Worm (Caenorhabditis elegans) whole organism, young adult: ENCODE results near the gene dnj-9.

ENCODE experiments used
- B0019.2 ChIP-seq: fragments of 200-800 bp; sonication (Bioruptor generic); conservative IDR thresholded peaks from 2 replicates; pipeline ENCODE4 v1.3.6; 2022; ENCODE audit warnings: missing genetic modification reagents, missing genetic modification characterization, missing compliant biosample characterization
- C06A6.2 ChIP-seq: fragments of 200-800 bp; sonication (Bioruptor generic); conservative IDR thresholded peaks from 2 replicates; pipeline ENCODE4 v1.3.6; 2022; ENCODE audit warnings: missing genetic modification characterization, missing compliant biosample characterization
- D2030.7 ChIP-seq: fragments of 200-800 bp; sonication (Bioruptor generic); IDR thresholded peaks from 2 replicates; pipeline ENCODE4 v1.3.6; 2022; ENCODE audit warnings: missing genetic modification reagents, missing genetic modification characterization, missing compliant biosample characterization
- F22D6.2 ChIP-seq: sonication (generic microtip); optimal IDR thresholded peaks from 2 replicates; lab custom pipeline; 2016; ENCODE audit warnings: mild to moderate bottlenecking, missing genetic modification characterization, missing compliant biosample characterization
- F33H1.4 ChIP-seq: fragments of 200-800 bp; sonication (Bioruptor generic); IDR thresholded peaks from 2 replicates; pipeline ENCODE4 v1.3.6; 2022; ENCODE audit warnings: missing genetic modification reagents, missing genetic modification characterization, missing compliant biosample characterization
- F55B11.4 ChIP-seq: sonication (generic microtip); optimal IDR thresholded peaks from 2 replicates; lab custom pipeline; 2016; ENCODE audit warnings: missing compliant biosample characterization, missing genetic modification characterization, borderline replicate concordance; ENCODE audit not compliant: insufficient read depth
- F57A8.1 ChIP-seq: fragments of 200-800 bp; sonication (Bioruptor generic); optimal IDR thresholded peaks from 2 replicates; lab custom pipeline; 2018; ENCODE audit warnings: mild to moderate bottlenecking, missing genetic modification characterization, moderate library complexity, missing compliant biosample characterization
- K11D2.4 ChIP-seq: fragments of 200-800 bp; sonication (Bioruptor generic); IDR thresholded peaks from 2 replicates; pipeline ENCODE4 v1.3.6; 2022; ENCODE audit warnings: missing genetic modification reagents, missing genetic modification characterization, missing compliant biosample characterization
- K12H6.12 ChIP-seq: fragments of 200-800 bp; sonication (Bioruptor generic); optimal IDR thresholded peaks from 2 replicates; lab custom pipeline; 2018; ENCODE audit warnings: mild to moderate bottlenecking, missing genetic modification characterization, missing compliant biosample characterization
- Y53F4B.3 ChIP-seq: fragments of 200-800 bp; sonication (Bioruptor generic); IDR thresholded peaks from 2 replicates; pipeline ENCODE4 v1.3.6; 2022; ENCODE audit warnings: missing genetic modification reagents, missing genetic modification characterization, missing compliant biosample characterization
- Y79H2A.3 ChIP-seq: fragments of 200-800 bp; sonication (Bioruptor generic); conservative IDR thresholded peaks from 2 replicates; pipeline ENCODE4 v1.3.6; 2022; ENCODE audit warnings: missing genetic modification reagents, missing genetic modification characterization, missing compliant biosample characterization
- ama-1 ChIP-seq, 3 experiments: fragments of 150-350 bp in 1 of 3; sonication (generic microtip) in 2 of 3; optimal IDR thresholded peaks; 2 replicates each; lab custom pipeline; 2014 to 2018; ENCODE audit warnings: missing biosample characterization in 2 of 3, missing genetic modification characterization in 2 of 3, missing genetic modification reagents in 2 of 3
- athp-1 ChIP-seq: sonication (generic microtip); optimal IDR thresholded peaks from 2 replicates; lab custom pipeline; 2017; ENCODE audit warnings: mild to moderate bottlenecking, missing genetic modification characterization, missing compliant biosample characterization
- attf-3 ChIP-seq: fragments of 200-800 bp; sonication (Bioruptor generic); conservative IDR thresholded peaks from 2 replicates; pipeline ENCODE4 v1.3.6; 2022; ENCODE audit warnings: missing genetic modification reagents, missing genetic modification characterization, missing compliant biosample characterization
- attf-6 ChIP-seq: fragments of 200-800 bp; sonication (Bioruptor generic); IDR thresholded peaks from 2 replicates; pipeline ENCODE4 v1.3.6; 2022; ENCODE audit warnings: missing genetic modification reagents, missing genetic modification characterization, missing compliant biosample characterization
- bed-2 ChIP-seq: fragments of 200-800 bp; sonication (Bioruptor generic); IDR thresholded peaks from 2 replicates; pipeline ENCODE4 v1.3.6; 2022; ENCODE audit warnings: missing genetic modification reagents, missing genetic modification characterization, missing compliant biosample characterization
- ccch-3 ChIP-seq: fragments of 200-800 bp; sonication (Bioruptor generic); optimal IDR thresholded peaks from 2 replicates; lab custom pipeline; 2018; ENCODE audit warnings: mild to moderate bottlenecking, missing genetic modification characterization, missing compliant biosample characterization
- ceh-27 ChIP-seq: fragments of 200-800 bp; sonication (Bioruptor generic); optimal IDR thresholded peaks from 2 replicates; lab custom pipeline; 2018; ENCODE audit warnings: mild to moderate bottlenecking, missing genetic modification characterization, moderate library complexity, missing compliant biosample characterization
- dpl-1 ChIP-seq: fragments of 150-350 bp; optimal IDR thresholded peaks from 2 replicates; lab custom pipeline; 2014; ENCODE audit warnings: missing biosample characterization, missing genetic modification reagents, missing genetic modification characterization
- egl-18 ChIP-seq: fragments of 200-800 bp; sonication (Bioruptor generic); IDR thresholded peaks from 2 replicates; pipeline ENCODE4 v1.3.6; 2022; ENCODE audit warnings: missing genetic modification reagents, missing genetic modification characterization, missing compliant biosample characterization
- egl-44 ChIP-seq: fragments of 200-800 bp; sonication (Bioruptor generic); IDR thresholded peaks from 2 replicates; pipeline ENCODE4 v1.3.6; 2022; ENCODE audit warnings: missing genetic modification reagents, missing genetic modification characterization, missing compliant biosample characterization
- gei-17 ChIP-seq: fragments of 200-800 bp; sonication (Bioruptor generic); optimal IDR thresholded peaks from 2 replicates; lab custom pipeline; 2018; ENCODE audit warnings: mild to moderate bottlenecking, missing genetic modification characterization, missing compliant biosample characterization
- him-1 ChIP-seq: sonication (generic microtip); optimal IDR thresholded peaks from 2 replicates; lab custom pipeline; 2016; ENCODE audit warnings: missing genotype, missing genetic modification reagents, missing genetic modification characterization, missing compliant biosample characterization
- hlh-26 ChIP-seq: fragments of 200-800 bp; sonication (Bioruptor generic); conservative IDR thresholded peaks from 2 replicates; pipeline ENCODE4 v1.3.6; 2022; ENCODE audit warnings: missing genetic modification reagents, missing genetic modification characterization, missing compliant biosample characterization
- hsf-1 ChIP-seq: fragments of 200-800 bp; sonication (Bioruptor generic); IDR thresholded peaks from 2 replicates; pipeline ENCODE4 v1.3.6; 2022; ENCODE audit warnings: missing genetic modification reagents, missing genetic modification characterization, missing compliant biosample characterization
- lag-1 ChIP-seq: fragments of 200-800 bp; sonication (Bioruptor generic); IDR thresholded peaks from 2 replicates; pipeline ENCODE4 v1.3.6; 2022; ENCODE audit warnings: missing genetic modification reagents, missing genetic modification characterization, missing compliant biosample characterization
- lin-54 ChIP-seq: fragments of 200-800 bp; sonication (Bioruptor generic); optimal IDR thresholded peaks from 2 replicates; lab custom pipeline; 2018; ENCODE audit warnings: mild to moderate bottlenecking, missing genetic modification characterization, missing compliant biosample characterization
- lsl-1 ChIP-seq: fragments of 200-800 bp; sonication (Bioruptor generic); optimal IDR thresholded peaks from 2 replicates; lab custom pipeline; 2018; ENCODE audit warnings: mild to moderate bottlenecking, missing genetic modification characterization, moderate library complexity, missing compliant biosample characterization
- madf-3 ChIP-seq: fragments of 200-800 bp; sonication (Bioruptor generic); IDR thresholded peaks from 2 replicates; pipeline ENCODE4 v1.3.6; 2022; ENCODE audit warnings: missing genetic modification reagents, missing genetic modification characterization, missing compliant biosample characterization
- madf-8 ChIP-seq: fragments of 200-800 bp; sonication (Bioruptor generic); conservative IDR thresholded peaks from 2 replicates; pipeline ENCODE4 v1.3.6; 2022; ENCODE audit warnings: missing genetic modification reagents, missing genetic modification characterization, missing compliant biosample characterization
- mel-28 ChIP-seq: sonication (generic microtip); optimal IDR thresholded peaks from 2 replicates; lab custom pipeline; 2016; ENCODE audit warnings: borderline replicate concordance, mild to moderate bottlenecking, missing genetic modification characterization, missing compliant biosample characterization
- mxl-1 ChIP-seq: sonication (generic microtip); optimal IDR thresholded peaks from 2 replicates; lab custom pipeline; 2016; ENCODE audit warnings: missing genetic modification characterization, missing compliant biosample characterization
- nfya-1 ChIP-seq: sonication (generic microtip); optimal IDR thresholded peaks from 2 replicates; lab custom pipeline; 2017; ENCODE audit warnings: antibody characterized with exemption, missing compliant biosample characterization, missing genetic modification characterization, borderline replicate concordance; ENCODE audit not compliant: insufficient read depth
- nfya-2 ChIP-seq: fragments of 200-800 bp; sonication (Bioruptor generic); IDR thresholded peaks from 2 replicates; pipeline ENCODE4 v1.3.6; 2022; ENCODE audit warnings: missing genetic modification reagents, missing genetic modification characterization, missing compliant biosample characterization
- nfyb-1 ChIP-seq: fragments of 200-800 bp; sonication (Bioruptor generic); IDR thresholded peaks from 2 replicates; pipeline ENCODE4 v1.3.6; 2022; ENCODE audit warnings: missing genetic modification reagents, missing genetic modification characterization, missing compliant biosample characterization
- nhr-120 ChIP-seq: fragments of 200-800 bp; sonication (Bioruptor generic); IDR thresholded peaks from 2 replicates; pipeline ENCODE4 v1.3.6; 2022; ENCODE audit warnings: missing genetic modification characterization, missing compliant biosample characterization
- nhr-80 ChIP-seq: sonication (generic microtip); optimal IDR thresholded peaks from 2 replicates; lab custom pipeline; 2016; ENCODE audit warnings: missing genetic modification characterization, missing compliant biosample characterization
- nhr-90 ChIP-seq: sonication (generic microtip); optimal IDR thresholded peaks from 2 replicates; lab custom pipeline; 2016; ENCODE audit warnings: missing genotype, mild to moderate bottlenecking, missing genetic modification characterization, missing compliant biosample characterization
- pbrm-1 ChIP-seq: fragments of 200-800 bp; sonication (Bioruptor generic); IDR thresholded peaks from 2 replicates; pipeline ENCODE4 v1.3.6; 2022; ENCODE audit warnings: missing genetic modification reagents, missing genetic modification characterization, missing compliant biosample characterization
- pha-4 ChIP-seq: fragments of 150-350 bp; sonication (generic microtip); optimal IDR thresholded peaks from 2 replicates; lab custom pipeline; 2014; ENCODE audit warnings: missing biosample characterization, missing genetic modification reagents, missing genetic modification characterization
- rcor-1 ChIP-seq: fragments of 200-800 bp; sonication (Bioruptor generic); IDR thresholded peaks from 2 replicates; pipeline ENCODE4 v1.3.6; 2022; ENCODE audit warnings: missing genetic modification reagents, missing genetic modification characterization, missing compliant biosample characterization
- rpc-1 ChIP-seq, 2 experiments: fragments of 150-350 bp in 1 of 2; sonication (generic microtip) in 1 of 2; optimal IDR thresholded peaks; 2 replicates each; lab custom pipeline; 2014 to 2018; ENCODE audit warnings: missing biosample characterization in 1 of 2, missing genetic modification characterization in 1 of 2, missing genetic modification reagents in 1 of 2, missing genotype in 1 of 2
- sdz-38 ChIP-seq: sonication (generic microtip); optimal IDR thresholded peaks from 2 replicates; lab custom pipeline; 2016; ENCODE audit warnings: missing genotype, missing genetic modification characterization, missing compliant biosample characterization
- snpc-3.4 ChIP-seq: sonication (generic microtip); optimal IDR thresholded peaks from 2 replicates; lab custom pipeline; 2017; ENCODE audit warnings: missing genetic modification characterization, mild to moderate bottlenecking, missing compliant biosample characterization, antibody characterized with exemption, moderate library complexity, missing genotype, missing genetic modification reagents
- sptf-2 ChIP-seq: fragments of 200-800 bp; sonication (Bioruptor generic); optimal IDR thresholded peaks from 2 replicates; lab custom pipeline; 2018; ENCODE audit warnings: mild to moderate bottlenecking, missing genetic modification characterization, missing compliant biosample characterization
- tbp1 ChIP-seq: fragments of 200-800 bp; sonication (Bioruptor generic); optimal IDR thresholded peaks from 2 replicates; lab custom pipeline; 2018; ENCODE audit warnings: mild to moderate bottlenecking, missing genetic modification characterization, missing compliant biosample characterization
- zim-3 ChIP-seq: sonication (generic microtip); optimal IDR thresholded peaks from 2 replicates; lab custom pipeline; 2017; ENCODE audit warnings: mild to moderate bottlenecking, missing genetic modification characterization, moderate library complexity, missing compliant biosample characterization
- ztf-25 ChIP-seq: fragments of 200-800 bp; sonication (Bioruptor generic); IDR thresholded peaks from 2 replicates; pipeline ENCODE4 v1.3.6; 2022; ENCODE audit warnings: missing genetic modification reagents, missing genetic modification characterization, missing compliant biosample characterization
- ztf-28 ChIP-seq: fragments of 200-800 bp; sonication (Bioruptor generic); IDR thresholded peaks from 2 replicates; pipeline ENCODE4 v1.3.6; 2022; ENCODE audit warnings: missing genetic modification reagents, missing genetic modification characterization, missing compliant biosample characterization

Gene dnj-9

DNA sequence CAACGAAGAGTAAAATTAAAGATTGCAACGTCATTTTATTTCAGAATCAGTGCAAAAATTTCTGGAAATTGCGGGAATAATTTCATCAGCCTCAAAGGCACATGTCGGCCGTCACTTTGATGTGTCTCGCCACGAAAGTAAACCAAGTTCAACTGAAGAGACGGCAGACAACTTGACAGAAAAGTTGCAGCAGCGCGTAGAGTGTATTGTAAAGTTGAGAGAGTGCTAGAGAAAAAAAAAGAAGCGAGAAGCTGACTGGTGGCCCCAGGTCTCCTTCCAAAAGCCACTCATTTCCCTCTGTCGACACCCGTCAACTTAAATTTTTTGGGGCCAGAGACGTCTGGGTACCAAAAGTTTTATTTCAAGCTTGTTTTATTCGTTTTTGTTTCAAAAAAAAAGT lies 52.4 kb downstream of the dnj-9 start (continued):
- peak; percentile 36 for TF ChIP-seq rpc-1 (optimal IDR thresholded peaks at IDR 0.05; lab: Kevin White, UChicago)
- TF ChIP-seq rpc-1 (tag; optimal IDR thresholded peaks at IDR 0.05; lab: Kevin White, UChicago): no peak
- TF ChIP-seq athp-1 (tag; lab: Kevin White, UChicago): no peak
- 0 out of 2 replicates have a peak, but pooled peaks have one; percentile 27 for TF ChIP-seq nfyb-1 (GFP tag; lab: Robert Waterston, UW)
- TF ChIP-seq lin-54 (GFP tag; lab: Kevin White, UChicago): peak; percentile 68
- TF ChIP-seq hlh-26 (GFP tag; lab: Robert Waterston, UW): no peak
- no peak for TF ChIP-seq attf-6 (GFP tag; lab: Robert Waterston, UW)
- no peak for TF ChIP-seq F57A8.1 (GFP tag; lab: Kevin White, UChicago)
- TF ChIP-seq sdz-38 (tag; lab: Kevin White, UChicago): no peak
- peak; percentile 69 for TF ChIP-seq D2030.7 (GFP tag; lab: Robert Waterston, UW)
- no peak for TF ChIP-seq ztf-25 (GFP tag; lab: Robert Waterston, UW)
- no peak for TF ChIP-seq C06A6.2 (GFP tag; lab: Robert Waterston, UW)
- no peak for TF ChIP-seq nhr-120
- no peak for TF ChIP-seq sptf-2 (GFP tag; lab: Kevin White, UChicago)
- peak; percentile 96 for TF ChIP-seq hsf-1 (GFP tag; lab: Robert Waterston, UW)
- peak; percentile 77 for TF ChIP-seq lsl-1 (GFP tag; lab: Kevin White, UChicago)
- TF ChIP-seq ceh-27 (GFP tag; lab: Kevin White, UChicago): peak; percentile 32
- TF ChIP-seq mel-28 (tag; lab: Kevin White, UChicago): no peak
- TF ChIP-seq nhr-80 (tag; lab: Kevin White, UChicago): peak; percentile 15
- no peak for TF ChIP-seq gei-17
- peak; percentile 37 for TF ChIP-seq pha-4 (tag; lab: Kevin White, UChicago)
- no peak for TF ChIP-seq mxl-1
- peak; percentile 31 for TF ChIP-seq dpl-1
- peak; percentile 29; the same call in 1 of the 2 replicates for TF ChIP-seq madf-3
- TF ChIP-seq nfya-2: no peak
- peak; percentile 84 for TF ChIP-seq F33H1.4
- no peak for TF ChIP-seq lag-1 (GFP tag; lab: Robert Waterston, UW)
- TF ChIP-seq Y79H2A.3 (GFP tag; lab: Robert Waterston, UW): no peak
- TF ChIP-seq K12H6.12 (tag; lab: Kevin White, UChicago): peak; percentile 7
- TF ChIP-seq F22D6.2: no peak
- no peak for TF ChIP-seq egl-18 (GFP tag; lab: Robert Waterston, UW)
- no peak for TF ChIP-seq bed-2
- TF ChIP-seq rcor-1: peak; percentile 61
- TF ChIP-seq egl-44: no peak
- no peak for TF ChIP-seq nhr-90 (tag; lab: Kevin White, UChicago)
- TF ChIP-seq K11D2.4 (GFP tag; lab: Robert Waterston, UW): no peak
- TF ChIP-seq Y53F4B.3 (GFP tag; lab: Robert Waterston, UW): no peak
- no peak for TF ChIP-seq F55B11.4
- TF ChIP-seq pbrm-1 (GFP tag; lab: Robert Waterston, UW): peak; percentile 67; the same call in 1 of the 2 replicates
- TF ChIP-seq B0019.2 (GFP tag; lab: Robert Waterston, UW): no peak
- no peak for TF ChIP-seq ama-1 (optimal IDR thresholded peaks at IDR 0.05; lab: Kevin White, UChicago)
- no peak for TF ChIP-seq ama-1 (GFP tag; optimal IDR thresholded peaks at IDR 0.05; lab: Kevin White, UChicago)
- TF ChIP-seq attf-3: no peak
- peak; percentile 62 for TF ChIP-seq tbp1 (GFP tag; lab: Kevin White, UChicago)
- no peak for TF ChIP-seq him-1 (tag; lab: Kevin White, UChicago)
- no peak for TF ChIP-seq ztf-28 (GFP tag; lab: Robert Waterston, UW)
- peak; percentile 47; the same call in 1 of the 2 replicates for TF ChIP-seq madf-8 (GFP tag; lab: Robert Waterston, UW)
- no peak for TF ChIP-seq nfya-1
- no peak for TF ChIP-seq ccch-3 (GFP tag; lab: Kevin White, UChicago)
- no peak for TF ChIP-seq zim-3 (tag; lab: Kevin White, UChicago)
- peak; percentile 60 for TF ChIP-seq snpc-3.4 (tag; lab: Kevin White, UChicago)
